Fruit fly (Drosophila melanogaster) S2 (cell line): Measurements from ENCODE around the gene CG18258.

Experiments used
- CG8478 ChIP-seq: fragments of >200 bp; optimal IDR thresholded peaks from 2 replicates; lab custom pipeline; 2018
- CTCF ChIP-seq, 2 experiments: fragments of >200 bp; optimal IDR thresholded peaks; 2 replicates each; lab custom pipeline; 2018

DNA sequence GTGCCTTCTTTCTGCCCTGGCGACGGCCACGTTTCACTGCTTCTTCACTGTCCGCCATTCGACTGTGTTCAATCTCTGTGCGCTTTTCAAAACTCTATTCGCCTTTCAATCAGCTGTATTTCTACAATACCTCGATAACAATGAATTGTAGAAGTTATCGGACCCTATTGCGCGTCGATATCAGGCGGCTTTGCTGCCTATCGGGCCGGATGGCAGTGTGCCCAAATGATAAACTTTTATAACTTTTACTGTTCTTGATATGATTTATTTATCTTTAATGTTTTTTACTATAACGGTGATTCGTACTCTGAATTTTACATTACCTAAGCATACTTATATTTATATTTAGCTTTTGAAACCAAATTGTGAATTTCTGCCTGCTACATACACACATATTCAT, 32.7 kb downstream of the CG18258 start, which contains the start of gene CG8915:
- TF ChIP-seq CG8478 (lab: Kevin White, UChicago) (no peak), CTCF (optimal IDR thresholded peaks at IDR 0.05; lab: Kevin White, UChicago) (no peak)
